Fruit fly (Drosophila melanogaster) Kc167 (cell line): ENCODE measurements around the gene CG32147.

Experiments used
- Myc ChIP-seq: fragments of >200 bp; optimal IDR thresholded peaks from 2 replicates; lab custom pipeline; 2017; ENCODE audit warnings: missing external identifiers
- Sin3A ChIP-seq: fragments of >200 bp; optimal IDR thresholded peaks from 2 replicates; lab custom pipeline; 2018; ENCODE audit warnings: missing external identifiers
- h ChIP-seq: fragments of >200 bp; optimal IDR thresholded peaks from 3 replicates; lab custom pipeline; 2018; ENCODE audit warnings: missing external identifiers
- insv ChIP-seq: fragments of >200 bp; optimal IDR thresholded peaks from 3 replicates; lab custom pipeline; 2018; ENCODE audit warnings: missing external identifiers
- psq ChIP-seq: fragments of >200 bp; optimal IDR thresholded peaks from 2 replicates; lab custom pipeline; 2017; ENCODE audit warnings: missing external identifiers
- ttk ChIP-seq: sonication (Bioruptor generic); optimal IDR thresholded peaks from 2 replicates; lab custom pipeline; 2017; ENCODE audit warnings: missing external identifiers

- no peak for TF ChIP-seq insv
- no peak for TF ChIP-seq Sin3A (lab: Kevin White, UChicago)
- TF ChIP-seq h (lab: Kevin White, UChicago) = no peak
- no peak for TF ChIP-seq psq (lab: Kevin White, UChicago)
- no peak for TF ChIP-seq Myc (lab: Kevin White, UChicago)
- TF ChIP-seq ttk (lab: Kevin White, UChicago) = no peak
Observed at dm6 chr3L:15174086-15174485, 30.2 kb upstream of the CG32147 start.
